Fruit fly (Drosophila melanogaster) whole organism, embryonic: ENCODE measurements around the gene Elp5.

Experiments
- Bdp1 ChIP-seq: fragments of 200-800 bp; sonication (Bioruptor generic); optimal IDR thresholded peaks from 3 replicates; lab custom pipeline; 2016; ENCODE audit warnings: missing biosample characterization, missing genetic modification characterization
- CG10267 ChIP-seq: fragments of 200-800 bp; sonication (Bioruptor generic); optimal IDR thresholded peaks from 2 replicates; lab custom pipeline; 2018; ENCODE audit warnings: missing biosample characterization, mild to moderate bottlenecking, missing genetic modification characterization, moderate library complexity
- CG10366 ChIP-seq: fragments of 200-800 bp; sonication (Bioruptor generic); IDR thresholded peaks from 2 replicates; pipeline ENCODE4 v1.3.6; 2022; ENCODE audit warnings: missing biosample characterization, missing genetic modification characterization
- CG1233 ChIP-seq: fragments of 200-800 bp; sonication (Bioruptor generic); optimal IDR thresholded peaks from 4 replicates; lab custom pipeline; 2018; ENCODE audit warnings: missing biosample characterization, mild to moderate bottlenecking, missing genetic modification characterization
- CG12391 ChIP-seq: fragments of 200-800 bp; sonication (Bioruptor generic); optimal IDR thresholded peaks from 3 replicates; lab custom pipeline; 2018; ENCODE audit warnings: missing biosample characterization, mild to moderate bottlenecking, missing genetic modification characterization, moderate library complexity
- CG13424 ChIP-seq: fragments of 200-800 bp; sonication (Bioruptor generic); optimal IDR thresholded peaks from 2 replicates; lab custom pipeline; 2019; ENCODE audit warnings: missing biosample characterization, mild to moderate bottlenecking, missing genetic modification characterization, moderate library complexity
- CG14441 ChIP-seq: fragments of 200-800 bp; sonication (Bioruptor generic); IDR thresholded peaks from 2 replicates; pipeline ENCODE4 v1.3.6; 2022; ENCODE audit warnings: missing biosample characterization, missing genetic modification characterization
- CG18011 ChIP-seq: fragments of 200-800 bp; sonication (Bioruptor generic); optimal IDR thresholded peaks from 2 replicates; lab custom pipeline; 2017; ENCODE audit warnings: missing biosample characterization, missing genetic modification characterization, mild to moderate bottlenecking, moderate library complexity, missing genotype
- CG18262 ChIP-seq: fragments of 200-800 bp; optimal IDR thresholded peaks from 3 replicates; lab custom pipeline; 2019; ENCODE audit warnings: missing biosample characterization, mild to moderate bottlenecking, missing genetic modification characterization, moderate library complexity
- CG1832 ChIP-seq: fragments of 200-800 bp; sonication (Bioruptor generic); optimal IDR thresholded peaks from 2 replicates; lab custom pipeline; 2017; ENCODE audit warnings: missing biosample characterization, mild to moderate bottlenecking, missing genetic modification characterization, inconsistent platforms
- CG18764 ChIP-seq: fragments of 200-800 bp; sonication (Bioruptor generic); optimal IDR thresholded peaks from 3 replicates; lab custom pipeline; 2016; ENCODE audit warnings: missing biosample characterization, missing genetic modification characterization
- CG2199 ChIP-seq: fragments of 200-800 bp; sonication (Bioruptor generic); IDR thresholded peaks from 3 replicates; pipeline ENCODE4 v1.3.6; 2022; ENCODE audit warnings: missing biosample characterization, missing genetic modification characterization
- CG31365 ChIP-seq: fragments of 200-800 bp; sonication (Bioruptor generic); optimal IDR thresholded peaks from 2 replicates; lab custom pipeline; 2018; ENCODE audit warnings: missing biosample characterization, mild to moderate bottlenecking, missing genetic modification characterization
- CG31388 ChIP-seq: fragments of 200-800 bp; sonication (Bioruptor generic); optimal IDR thresholded peaks from 2 replicates; lab custom pipeline; 2016; ENCODE audit warnings: missing biosample characterization, missing genetic modification characterization
- CG32767 ChIP-seq: fragments of 200-800 bp; sonication (Bioruptor generic); IDR thresholded peaks from 2 replicates; pipeline ENCODE4 v1.3.6; 2022; ENCODE audit warnings: missing biosample characterization, missing genetic modification characterization
- CG43689 ChIP-seq: fragments of 200-800 bp; sonication (Bioruptor generic); IDR thresholded peaks from 2 replicates; pipeline ENCODE4 v1.3.6; 2022; ENCODE audit warnings: missing biosample characterization, missing genetic modification characterization
- CG4820 ChIP-seq: fragments of 200-800 bp; sonication (Bioruptor generic); optimal IDR thresholded peaks from 3 replicates; lab custom pipeline; 2016; ENCODE audit warnings: missing biosample characterization, missing genetic modification characterization
- CG5245 ChIP-seq: fragments of 200-800 bp; sonication (Bioruptor generic); optimal IDR thresholded peaks from 3 replicates; lab custom pipeline; 2016; ENCODE audit warnings: missing biosample characterization, missing genetic modification characterization
- CG6254 ChIP-seq: fragments of 200-800 bp; sonication (Bioruptor generic); optimal IDR thresholded peaks from 3 replicates; lab custom pipeline; 2017; ENCODE audit warnings: mild to moderate bottlenecking, missing biosample characterization, missing genetic modification reagents, missing genetic modification characterization
- CG8924 ChIP-seq: fragments of 200-800 bp; optimal IDR thresholded peaks from 3 replicates; lab custom pipeline; 2019; ENCODE audit warnings: missing biosample characterization, mild to moderate bottlenecking, missing genetic modification characterization, moderate library complexity
- Dek ChIP-seq: fragments of 200-800 bp; sonication (Bioruptor generic); optimal IDR thresholded peaks from 3 replicates; lab custom pipeline; 2019; ENCODE audit warnings: missing biosample characterization, mild to moderate bottlenecking, missing genetic modification characterization, moderate library complexity
- Doc2 ChIP-seq: fragments of 200-800 bp; sonication (Bioruptor generic); IDR thresholded peaks from 2 replicates; pipeline ENCODE4 v1.3.6; 2022; ENCODE audit warnings: missing biosample characterization, missing genetic modification characterization
- Eip74EF ChIP-seq, 2 experiments: fragments of 200-800 bp in 1 of 2; fragments of >200 bp in 1 of 2; sonication (Bioruptor generic) in 1 of 2; optimal IDR thresholded peaks; 2 replicates each; lab custom pipeline; 2017 to 2019; ENCODE audit warnings: missing biosample characterization in 2 of 2, missing genetic modification characterization in 2 of 2, mild to moderate bottlenecking in 1 of 2, moderate library complexity in 1 of 2
- Fer3 ChIP-seq: fragments of 200-800 bp; sonication (Bioruptor generic); optimal IDR thresholded peaks from 2 replicates; lab custom pipeline; 2018; ENCODE audit warnings: missing biosample characterization, mild to moderate bottlenecking, missing genetic modification characterization, moderate library complexity
- HLH4C ChIP-seq: fragments of 200-800 bp; sonication (Bioruptor generic); IDR thresholded peaks from 3 replicates; pipeline ENCODE4 v1.3.6; 2022; ENCODE audit warnings: missing biosample characterization, missing genetic modification characterization; ENCODE audit not compliant: partially characterized antibody
- Hr78 ChIP-seq, 2 experiments: fragments of 200-800 bp in 1 of 2; fragments of >200 bp in 1 of 2; sonication (Bioruptor generic) in 1 of 2; optimal IDR thresholded peaks; 2 replicates each; lab custom pipeline; 2017 to 2019; ENCODE audit warnings: missing biosample characterization in 2 of 2, missing genetic modification characterization in 2 of 2, mild to moderate bottlenecking in 1 of 2, moderate library complexity in 1 of 2
- Oaz ChIP-seq: fragments of 200-800 bp; sonication (Bioruptor generic); IDR thresholded peaks from 2 replicates; pipeline ENCODE4 v1.3.6; 2022; ENCODE audit warnings: missing biosample characterization, missing genetic modification characterization
- Oli ChIP-seq: fragments of 200-800 bp; sonication (Bioruptor generic); optimal IDR thresholded peaks from 2 replicates; lab custom pipeline; 2018; ENCODE audit warnings: missing biosample characterization, mild to moderate bottlenecking, missing genetic modification characterization, moderate library complexity
- Ravus ChIP-seq: fragments of 200-800 bp; sonication (Bioruptor generic); IDR thresholded peaks from 2 replicates; pipeline ENCODE4 v1.3.6; 2022; ENCODE audit warnings: missing biosample characterization, missing genetic modification characterization
- Rfx ChIP-seq: fragments of 200-800 bp; sonication (Bioruptor generic); IDR thresholded peaks from 2 replicates; pipeline ENCODE4 v1.3.6; 2022; ENCODE audit warnings: missing biosample characterization, missing genetic modification characterization
- Sox102F ChIP-seq: fragments of 200-800 bp; sonication (Bioruptor generic); optimal IDR thresholded peaks from 2 replicates; lab custom pipeline; 2018; ENCODE audit warnings: missing biosample characterization, mild to moderate bottlenecking, missing genetic modification characterization, moderate library complexity
- aop ChIP-seq: fragments of 200-800 bp; sonication (Bioruptor generic); IDR thresholded peaks from 2 replicates; pipeline ENCODE4 v1.3.6; 2022; ENCODE audit warnings: missing biosample characterization, missing genetic modification characterization
- crc ChIP-seq: fragments of 200-800 bp; sonication (Bioruptor generic); optimal IDR thresholded peaks from 2 replicates; lab custom pipeline; 2016; ENCODE audit warnings: missing biosample characterization, missing genetic modification characterization
- crp ChIP-seq, 2 experiments: fragments of 200-800 bp; sonication (Bioruptor generic); optimal IDR thresholded peaks; 2 replicates in 1 of 2; 3 replicates in 1 of 2; lab custom pipeline; 2017; ENCODE audit warnings: missing biosample characterization in 2 of 2, missing genetic modification characterization in 2 of 2, mild to moderate bottlenecking in 1 of 2, moderate library complexity in 1 of 2
- eyg ChIP-seq: fragments of 200-800 bp; sonication (Bioruptor generic); optimal IDR thresholded peaks from 3 replicates; lab custom pipeline; 2016; ENCODE audit warnings: missing biosample characterization, missing genetic modification characterization
- gro ChIP-seq: fragments of 200-800 bp; sonication (Bioruptor generic); optimal IDR thresholded peaks from 2 replicates; lab custom pipeline; 2016; ENCODE audit warnings: missing biosample characterization, missing genetic modification characterization
- hkb ChIP-seq, 2 experiments: fragments of 200-800 bp in 1 of 2; fragments of >200 bp in 1 of 2; sonication (Bioruptor generic) in 1 of 2; IDR thresholded peaks in 1 of 2; optimal IDR thresholded peaks in 1 of 2; 2 replicates each; pipeline versions ENCODE4 v1.3.6 to Lab custom; 2017 to 2022; ENCODE audit warnings: missing biosample characterization in 1 of 2, missing genetic modification characterization in 1 of 2
- inv ChIP-seq: fragments of 200-800 bp; sonication (Bioruptor generic); IDR thresholded peaks from 2 replicates; pipeline ENCODE4 v1.3.6; 2022; ENCODE audit warnings: missing biosample characterization, missing genetic modification characterization; ENCODE audit not compliant: partially characterized antibody
- jigr1 ChIP-seq: fragments of 200-800 bp; sonication (Bioruptor generic); IDR thresholded peaks from 3 replicates; pipeline ENCODE4 v1.3.6; 2022; ENCODE audit warnings: missing biosample characterization, missing genetic modification characterization
- klu ChIP-seq: fragments of 200-800 bp; sonication (Bioruptor generic); IDR thresholded peaks from 2 replicates; pipeline ENCODE4 v1.3.6; 2022; ENCODE audit warnings: missing biosample characterization, missing genetic modification characterization
- lilli ChIP-seq: fragments of 200-800 bp; sonication (Bioruptor generic); optimal IDR thresholded peaks from 3 replicates; lab custom pipeline; 2016; ENCODE audit warnings: missing biosample characterization, missing genetic modification characterization
- luna ChIP-seq: fragments of 200-800 bp; sonication (Bioruptor generic); optimal IDR thresholded peaks from 2 replicates; lab custom pipeline; 2016; ENCODE audit warnings: missing biosample characterization, missing genetic modification characterization
- nom ChIP-seq: fragments of 200-800 bp; sonication (Bioruptor generic); optimal IDR thresholded peaks from 2 replicates; lab custom pipeline; 2017; ENCODE audit warnings: missing biosample characterization, missing genetic modification characterization, mild to moderate bottlenecking, moderate library complexity, missing genetic modification reagents
- pho ChIP-seq: fragments of 200-800 bp; sonication (Bioruptor generic); optimal IDR thresholded peaks from 2 replicates; lab custom pipeline; 2016; ENCODE audit warnings: missing biosample characterization, missing genetic modification characterization
- seq ChIP-seq: fragments of 200-800 bp; sonication (Bioruptor generic); IDR thresholded peaks from 2 replicates; pipeline ENCODE4 v1.3.6; 2022; ENCODE audit warnings: missing biosample characterization, missing genetic modification characterization
- stwl ChIP-seq: fragments of 200-800 bp; sonication (Bioruptor generic); optimal IDR thresholded peaks from 3 replicates; lab custom pipeline; 2018; ENCODE audit warnings: missing biosample characterization, mild to moderate bottlenecking, missing genetic modification characterization, moderate library complexity
- tgo ChIP-seq: fragments of 200-800 bp; sonication (Bioruptor generic); IDR thresholded peaks from 3 replicates; pipeline ENCODE4 v1.3.6; 2022; ENCODE audit warnings: missing biosample characterization, missing genetic modification characterization
- usp ChIP-seq: fragments of >200 bp; optimal IDR thresholded peaks from 2 replicates; lab custom pipeline; 2017; ENCODE audit warnings: missing biosample characterization, missing genetic modification characterization
- zfh1 ChIP-seq: fragments of 200-800 bp; sonication (Bioruptor generic); IDR thresholded peaks from 3 replicates; pipeline ENCODE4 v1.3.6; 2022; ENCODE audit warnings: missing biosample characterization, missing genetic modification characterization

The Elp5 gene

DNA sequence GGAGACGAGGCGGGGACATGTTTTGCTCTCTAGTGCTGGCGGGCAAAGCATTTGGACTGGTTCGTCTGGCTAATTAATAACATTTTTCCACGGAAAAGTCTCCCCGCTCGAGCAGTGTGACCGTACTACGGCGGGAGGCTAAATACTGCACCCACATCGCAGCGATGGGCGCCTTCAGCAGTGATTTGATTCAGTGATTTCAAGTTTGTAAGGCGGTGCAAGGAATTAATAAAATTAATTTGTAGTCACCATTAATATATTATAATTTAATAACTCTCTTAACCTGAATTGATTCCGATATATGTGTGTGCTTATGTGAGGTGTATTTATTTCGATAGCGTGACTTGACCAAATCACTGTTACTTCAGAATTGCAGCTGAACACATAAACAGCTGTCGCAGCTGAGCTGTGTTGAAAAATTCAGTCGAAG lies 5.3 kb downstream of the Elp5 start, which contains the start of the genes oxt and CG13807 (continued):
- TF ChIP-seq crp (GFP tag; optimal IDR thresholded peaks at IDR 0.05; lab: Kevin White, UChicago), result peak; percentile 84 to 95
- TF ChIP-seq zfh1 (GFP tag; lab: Robert Waterston, UW), result peak; percentile 92
- TF ChIP-seq CG14441 (GFP tag; lab: Robert Waterston, UW), result peak; percentile 92
- TF ChIP-seq stwl, result peak; percentile 86
- peak; percentile 79 for TF ChIP-seq CG43689 (GFP tag; lab: Robert Waterston, UW)
- TF ChIP-seq Dek (tag; lab: Kevin White, UChicago), result peak; percentile 85
- peak; percentile 80 for TF ChIP-seq CG5245 (GFP tag; lab: Kevin White, UChicago)
- TF ChIP-seq jigr1 (GFP tag; lab: Robert Waterston, UW), result peak; percentile 57; the same call in 1 of the 3 replicates
- no peak for TF ChIP-seq HLH4C (GFP tag; lab: Robert Waterston, UW)
- peak; percentile 89 for TF ChIP-seq Sox102F (GFP tag; lab: Kevin White, UChicago)
- peak; percentile 36 for TF ChIP-seq CG31365 (tag; lab: Kevin White, UChicago)
- TF ChIP-seq Ravus (GFP tag; lab: Robert Waterston, UW), result peak; percentile 54
- 0 out of 2 replicates have a peak, but pooled peaks have one; percentile 12 for TF ChIP-seq inv
- TF ChIP-seq CG8924, result peak; percentile 86
- peak; percentile 86 for TF ChIP-seq CG18262
- peak; percentile 88 for TF ChIP-seq CG2199 (GFP tag; lab: Robert Waterston, UW)
- TF ChIP-seq pho (GFP tag; lab: Kevin White, UChicago), result peak; percentile 53
- peak; percentile 90 for TF ChIP-seq CG10267 (tag; lab: Kevin White, UChicago)
- TF ChIP-seq Oli, result peak; percentile 87
- TF ChIP-seq tgo, result peak; percentile 89
- peak; percentile 82 for TF ChIP-seq CG4820 (GFP tag; lab: Kevin White, UChicago)
- peak; percentile 93 for TF ChIP-seq CG13424 (tag; lab: Kevin White, UChicago)
- TF ChIP-seq Eip74EF (GFP tag; optimal IDR thresholded peaks at IDR 0.05; lab: Kevin White, UChicago), result peak in 1 of 2 experiments; percentile 74
- TF ChIP-seq CG12391 (tag; lab: Kevin White, UChicago), result peak; percentile 91
- peak; percentile 28 for TF ChIP-seq crc (GFP tag; lab: Kevin White, UChicago)
- peak; percentile 89 for TF ChIP-seq CG32767
- no peak for TF ChIP-seq CG1832 (GFP tag; lab: Kevin White, UChicago)
- TF ChIP-seq eyg (GFP tag; lab: Kevin White, UChicago), result no peak
- no peak for TF ChIP-seq usp (GFP tag; lab: Kevin White, UChicago)
- peak in 1 of 2 experiments; percentile 21 for TF ChIP-seq Hr78 (GFP tag; optimal IDR thresholded peaks at IDR 0.05; lab: Kevin White, UChicago)
- TF ChIP-seq seq, result peak; percentile 84
- peak; percentile 73 for TF ChIP-seq CG6254
- TF ChIP-seq CG18011, result peak; percentile 82
- peak; percentile 83 for TF ChIP-seq klu (GFP tag; lab: Robert Waterston, UW)
- peak; percentile 63 for TF ChIP-seq nom (GFP tag; lab: Kevin White, UChicago)
- TF ChIP-seq CG10366 (GFP tag; lab: Robert Waterston, UW), result peak; percentile 86
- peak; percentile 49; the same call in 1 of the 2 replicates for TF ChIP-seq Doc2 (GFP tag; lab: Robert Waterston, UW)
- TF ChIP-seq CG18764 (GFP tag; lab: Kevin White, UChicago), result peak; percentile 68
- peak; percentile 77 for TF ChIP-seq gro (GFP tag; lab: Kevin White, UChicago)
- peak; percentile 67 for TF ChIP-seq aop (GFP tag; lab: Robert Waterston, UW)
- peak; percentile 83 for TF ChIP-seq lilli (GFP tag; lab: Kevin White, UChicago)
- TF ChIP-seq Oaz (GFP tag; lab: Robert Waterston, UW), result peak; percentile 75
- TF ChIP-seq Rfx, result peak; percentile 93
- no peak for TF ChIP-seq luna (GFP tag; lab: Kevin White, UChicago)
- no peak for TF ChIP-seq hkb (optimal IDR thresholded peaks at IDR 0.05; lab: Kevin White, UChicago)
- peak; percentile 92 for TF ChIP-seq hkb (GFP tag; IDR thresholded peaks at IDR 0.05; lab: Robert Waterston, UW)
- peak; percentile 90 for TF ChIP-seq CG1233 (GFP tag; lab: Kevin White, UChicago)
- TF ChIP-seq Fer3 (tag; lab: Kevin White, UChicago), result peak; percentile 87
- TF ChIP-seq CG31388, result peak; percentile 48
- peak; percentile 53 for TF ChIP-seq Bdp1 (GFP tag; lab: Kevin White, UChicago)
